Worm (Caenorhabditis elegans) whole organism, L2 larva: ENCODE measurements around the gene ztf-13.

Source experiments
- C34F6.9 ChIP-seq: fragments of 150-350 bp; optimal IDR thresholded peaks from 2 replicates; lab custom pipeline; 2014; ENCODE audit warnings: missing biosample characterization, missing genetic modification characterization
- F13H6.1 ChIP-seq: sonication (generic microtip); optimal IDR thresholded peaks from 2 replicates; lab custom pipeline; 2016; ENCODE audit warnings: missing genetic modification characterization, missing compliant biosample characterization
- R02D3.7 ChIP-seq: fragments of 150-350 bp; optimal IDR thresholded peaks from 2 replicates; lab custom pipeline; 2014; ENCODE audit warnings: missing biosample characterization, missing genetic modification characterization
- ZK546.5 ChIP-seq: sonication (generic microtip); optimal IDR thresholded peaks from 2 replicates; lab custom pipeline; 2017; ENCODE audit warnings: missing biosample characterization, missing genetic modification characterization
- alr-1 ChIP-seq: fragments of 150-350 bp; optimal IDR thresholded peaks from 2 replicates; lab custom pipeline; 2014; ENCODE audit warnings: missing biosample characterization, missing genetic modification characterization
- blmp-1 ChIP-seq: sonication (generic microtip); optimal IDR thresholded peaks from 2 replicates; lab custom pipeline; 2017; ENCODE audit warnings: missing genetic modification characterization, mild to moderate bottlenecking, missing compliant biosample characterization, antibody characterized with exemption, moderate library complexity; ENCODE audit not compliant: insufficient read depth
- ceh-82 ChIP-seq: fragments of 150-350 bp; optimal IDR thresholded peaks from 2 replicates; lab custom pipeline; 2014; ENCODE audit warnings: missing biosample characterization, missing genetic modification characterization
- crh-2 ChIP-seq: sonication (generic microtip); optimal IDR thresholded peaks from 2 replicates; lab custom pipeline; 2017; ENCODE audit warnings: missing biosample characterization, missing genetic modification characterization
- egl-27 ChIP-seq: sonication (generic microtip); optimal IDR thresholded peaks from 3 replicates; lab custom pipeline; 2017; ENCODE audit warnings: missing biosample characterization, missing genetic modification reagents, missing genetic modification characterization
- elt-3 ChIP-seq: sonication (generic microtip); optimal IDR thresholded peaks from 2 replicates; lab custom pipeline; 2017; ENCODE audit warnings: missing biosample characterization, missing genetic modification characterization
- fos-1 ChIP-seq: fragments of 150-350 bp; optimal IDR thresholded peaks from 2 replicates; lab custom pipeline; 2014; ENCODE audit warnings: missing biosample characterization, missing genetic modification characterization
- gmeb-1 ChIP-seq: fragments of 150-350 bp; optimal IDR thresholded peaks from 2 replicates; lab custom pipeline; 2014; ENCODE audit warnings: missing biosample characterization, missing genetic modification characterization
- lin-11 ChIP-seq: fragments of 150-350 bp; sonication (generic microtip); optimal IDR thresholded peaks from 2 replicates; lab custom pipeline; 2014; ENCODE audit warnings: missing biosample characterization, missing genetic modification characterization, inconsistent platforms, mixed read lengths
- lin-13 ChIP-seq: fragments of 150-350 bp; optimal IDR thresholded peaks from 2 replicates; lab custom pipeline; 2014; ENCODE audit warnings: missing biosample characterization, missing genetic modification reagents, missing genetic modification characterization
- lsy-2 ChIP-seq, 2 experiments: fragments of 150-350 bp in 1 of 2; sonication (generic microtip) in 1 of 2; optimal IDR thresholded peaks; 2 replicates each; lab custom pipeline; 2014 to 2017; ENCODE audit warnings: missing biosample characterization in 2 of 2, missing genetic modification characterization in 2 of 2
- mab-5 ChIP-seq: fragments of 150-350 bp; optimal IDR thresholded peaks from 2 replicates; lab custom pipeline; 2014; ENCODE audit warnings: missing biosample characterization, missing genetic modification characterization
- mbf-1 ChIP-seq: sonication (generic microtip); optimal IDR thresholded peaks from 2 replicates; lab custom pipeline; 2017; ENCODE audit warnings: missing biosample characterization, missing genetic modification characterization
- mdl-1 ChIP-seq, 2 experiments: fragments of 150-350 bp in 1 of 2; sonication (generic microtip) in 1 of 2; optimal IDR thresholded peaks; 2 replicates each; lab custom pipeline; 2017; ENCODE audit warnings: missing biosample characterization in 2 of 2, missing genetic modification characterization in 2 of 2
- nhr-10 ChIP-seq: sonication (generic microtip); optimal IDR thresholded peaks from 2 replicates; lab custom pipeline; 2017; ENCODE audit warnings: missing biosample characterization, missing genetic modification characterization
- nhr-11 ChIP-seq: fragments of 150-350 bp; optimal IDR thresholded peaks from 2 replicates; lab custom pipeline; 2014; ENCODE audit warnings: missing biosample characterization, missing genetic modification characterization
- nhr-12 ChIP-seq: fragments of 150-350 bp; optimal IDR thresholded peaks from 2 replicates; lab custom pipeline; 2014; ENCODE audit warnings: missing biosample characterization, missing genetic modification characterization
- nhr-129 ChIP-seq: fragments of 150-350 bp; optimal IDR thresholded peaks from 2 replicates; lab custom pipeline; 2014; ENCODE audit warnings: missing biosample characterization, missing genetic modification characterization
- nhr-21 ChIP-seq: fragments of 150-350 bp; optimal IDR thresholded peaks from 2 replicates; lab custom pipeline; 2014; ENCODE audit warnings: missing biosample characterization, missing genetic modification characterization
- nhr-23 ChIP-seq: fragments of 150-350 bp; optimal IDR thresholded peaks from 2 replicates; lab custom pipeline; 2014; ENCODE audit warnings: missing biosample characterization, missing genetic modification reagents, missing genetic modification characterization
- nhr-237 ChIP-seq: fragments of 150-350 bp; optimal IDR thresholded peaks from 2 replicates; lab custom pipeline; 2014; ENCODE audit warnings: missing biosample characterization, missing genetic modification characterization
- nhr-25 ChIP-seq: fragments of 150-350 bp; sonication (generic microtip); optimal IDR thresholded peaks from 3 replicates; lab custom pipeline; 2014; ENCODE audit warnings: missing biosample characterization, missing genetic modification characterization
- nhr-6 ChIP-seq: fragments of 150-350 bp; optimal IDR thresholded peaks from 2 replicates; lab custom pipeline; 2014; ENCODE audit warnings: missing biosample characterization, missing genetic modification characterization
- nhr-77 ChIP-seq: fragments of 150-350 bp; optimal IDR thresholded peaks from 2 replicates; lab custom pipeline; 2014; ENCODE audit warnings: missing biosample characterization, missing genetic modification characterization
- peb-1 ChIP-seq: fragments of 150-350 bp; optimal IDR thresholded peaks from 2 replicates; lab custom pipeline; 2014; ENCODE audit warnings: missing biosample characterization, missing genetic modification characterization
- sem-4 ChIP-seq: fragments of 150-350 bp; optimal IDR thresholded peaks from 2 replicates; lab custom pipeline; 2014; ENCODE audit warnings: missing biosample characterization, missing genetic modification reagents, missing genetic modification characterization
- sma-3 ChIP-seq: sonication (generic microtip); optimal IDR thresholded peaks from 2 replicates; lab custom pipeline; 2016; ENCODE audit warnings: missing genetic modification reagents, missing genetic modification characterization, missing compliant biosample characterization
- sma-9 ChIP-seq, 2 experiments: fragments of 150-350 bp in 1 of 2; sonication (generic microtip) in 1 of 2; optimal IDR thresholded peaks; 2 replicates each; lab custom pipeline; 2014 to 2016; ENCODE audit warnings: missing genetic modification characterization in 2 of 2, mild to moderate bottlenecking in 1 of 2, missing biosample characterization in 1 of 2, missing compliant biosample characterization in 1 of 2, missing genetic modification reagents in 1 of 2, moderate library complexity in 1 of 2
- snpc-4 ChIP-seq: fragments of 150-350 bp; optimal IDR thresholded peaks from 2 replicates; lab custom pipeline; 2014; ENCODE audit warnings: missing biosample characterization, missing genetic modification characterization
- unc-55 ChIP-seq: fragments of 150-350 bp; sonication (generic microtip); optimal IDR thresholded peaks from 3 replicates; lab custom pipeline; 2014; ENCODE audit warnings: missing biosample characterization, missing genetic modification reagents, missing genetic modification characterization
- ztf-1 ChIP-seq: fragments of 200-800 bp; sonication (Bioruptor generic); conservative IDR thresholded peaks from 2 replicates; pipeline ENCODE4 v1.3.6; 2022; ENCODE audit warnings: missing genetic modification characterization, missing compliant biosample characterization
- ztf-4 ChIP-seq: fragments of 150-350 bp; optimal IDR thresholded peaks from 2 replicates; lab custom pipeline; 2014; ENCODE audit warnings: missing biosample characterization, missing genetic modification characterization

ztf-13 gene

DNA sequence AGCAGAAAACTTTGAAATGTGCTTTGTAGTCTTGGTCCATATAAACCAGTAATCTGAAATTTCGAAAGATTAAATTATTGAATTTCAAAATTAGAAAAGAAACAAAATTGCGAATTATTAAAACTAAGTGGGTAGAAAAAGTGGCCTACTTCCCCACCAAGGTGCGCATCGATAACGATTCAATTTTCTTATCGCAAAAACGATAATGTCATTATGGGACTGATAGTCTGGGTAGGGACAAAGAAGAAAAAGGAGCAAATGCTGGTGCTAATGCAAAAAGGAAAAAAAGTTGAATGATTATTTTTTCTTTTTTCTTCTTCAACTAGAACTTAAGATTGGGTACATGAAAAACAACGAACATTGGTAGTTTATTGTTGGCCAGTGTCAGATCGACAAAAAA is 8.6 kb upstream of the ztf-13 start, which contains the start of gene gpcp-1:
Gene gpcp-1 (minus strand): TSS at position 53 of the 400 bp plus-strand sequence.
- peak; percentile 65 for TF ChIP-seq fos-1 (tag; lab: Kevin White, UChicago)
- TF ChIP-seq mab-5 (tag; lab: Kevin White, UChicago), result no peak
- TF ChIP-seq, all 48 proteins: peak for 1

DNA sequence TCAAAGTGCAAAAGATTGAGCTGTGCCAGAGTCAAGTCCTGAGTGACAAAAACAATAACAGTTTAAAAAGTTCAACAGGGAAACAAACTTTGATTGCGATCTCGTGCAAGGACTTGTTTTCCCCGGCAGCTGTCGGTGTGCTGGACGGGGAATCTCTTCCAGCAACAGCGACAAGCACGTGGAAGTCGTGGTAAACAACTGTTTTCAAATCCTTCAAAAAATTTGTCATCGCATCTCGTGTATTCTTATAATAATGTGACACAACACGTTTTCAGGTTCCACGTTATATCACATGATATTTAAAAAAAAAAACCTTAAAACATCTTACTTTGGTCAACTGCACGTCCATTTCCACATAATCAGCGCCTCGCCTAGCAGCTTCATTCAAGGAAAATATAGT is 6.6 kb upstream of the ztf-13 start:
- TF ChIP-seq nhr-10 (tag; lab: Kevin White, UChicago) (no peak), sma-9 (GFP tag; optimal IDR thresholded peaks at IDR 0.05; lab: Kevin White, UChicago) (peak; percentile 46), sma-9 (tag; optimal IDR thresholded peaks at IDR 0.05; lab: Kevin White, UChicago) (no peak), lsy-2 (tag; optimal IDR thresholded peaks at IDR 0.05; lab: Kevin White, UChicago) (peak in 1 of 2 experiments; percentile 37), F13H6.1 (peak; percentile 36), nhr-129 (tag; lab: Kevin White, UChicago) (peak; percentile 41), mdl-1 (tag; optimal IDR thresholded peaks at IDR 0.05; lab: Kevin White, UChicago) (peak; percentile 19 to 36), lin-13 (no peak), C34F6.9 (peak; percentile 29)

DNA sequence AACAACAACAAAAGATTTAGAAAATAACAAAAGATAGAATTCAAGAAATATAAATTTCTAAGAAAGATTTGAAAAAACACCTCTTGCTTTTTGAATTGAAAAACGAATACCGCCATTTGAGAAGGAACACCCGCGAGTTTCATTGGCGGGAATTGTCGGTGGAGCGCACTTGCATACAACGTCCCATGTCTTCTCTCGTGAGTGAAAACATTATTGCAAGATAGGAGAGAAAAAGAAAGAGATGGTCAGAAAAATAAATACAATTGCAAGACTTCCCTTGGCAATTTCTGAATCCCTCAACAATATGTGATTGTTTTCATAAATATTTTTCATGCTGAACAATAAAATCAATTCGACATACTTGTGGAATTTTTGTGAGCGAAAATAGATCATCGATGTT is 4.2 kb upstream of the ztf-13 start, which contains the start of gene K10B3.5:
Gene K10B3.5 (minus strand): TSS at position 343 of the 400 bp plus-strand sequence.
- TF ChIP-seq nhr-23 (tag; lab: Kevin White, UChicago) (no peak), lin-11 (tag; lab: Kevin White, UChicago) (peak; percentile 15), gmeb-1 (tag; lab: Kevin White, UChicago) (peak; percentile 61), peb-1 (no peak), elt-3 (tag; lab: Kevin White, UChicago) (no peak), sma-3 (GFP tag; lab: Kevin White, UChicago) (peak; percentile 44), sem-4 (tag; lab: Kevin White, UChicago) (peak; percentile 75), nhr-77 (tag; lab: Kevin White, UChicago) (no peak), fos-1 (tag; lab: Kevin White, UChicago) (peak; percentile 54), mdl-1 (tag; optimal IDR thresholded peaks at IDR 0.05; lab: Kevin White, UChicago) (peak in 1 of 2 experiments; percentile 1), egl-27 (no peak), unc-55 (GFP tag; lab: Kevin White, UChicago) (peak; percentile 62), lsy-2 (tag; optimal IDR thresholded peaks at IDR 0.05; lab: Kevin White, UChicago) (peak in 1 of 2 experiments; percentile 74), lin-13 (peak; percentile 51), C34F6.9 (peak; percentile 91), nhr-11 (tag; lab: Kevin White, UChicago) (no peak), F13H6.1 (peak; percentile 55), mab-5 (tag; lab: Kevin White, UChicago) (no peak), nhr-12 (tag; lab: Kevin White, UChicago) (no peak), ceh-82 (tag; lab: Kevin White, UChicago) (no peak), nhr-21 (tag; lab: Kevin White, UChicago) (peak; percentile 46), ztf-1 (no peak), nhr-6 (tag; lab: Kevin White, UChicago) (peak; percentile 1), nhr-129 (tag; lab: Kevin White, UChicago) (peak; percentile 72), crh-2 (tag; lab: Kevin White, UChicago) (peak; percentile 71), blmp-1 (tag; lab: Kevin White, UChicago) (no peak), R02D3.7 (tag; lab: Kevin White, UChicago) (no peak), alr-1 (tag; lab: Kevin White, UChicago) (no peak), mbf-1 (tag; lab: Kevin White, UChicago) (no peak), ztf-4 (tag; lab: Kevin White, UChicago) (no peak), nhr-25 (tag; lab: Kevin White, UChicago) (peak; percentile 74)

DNA sequence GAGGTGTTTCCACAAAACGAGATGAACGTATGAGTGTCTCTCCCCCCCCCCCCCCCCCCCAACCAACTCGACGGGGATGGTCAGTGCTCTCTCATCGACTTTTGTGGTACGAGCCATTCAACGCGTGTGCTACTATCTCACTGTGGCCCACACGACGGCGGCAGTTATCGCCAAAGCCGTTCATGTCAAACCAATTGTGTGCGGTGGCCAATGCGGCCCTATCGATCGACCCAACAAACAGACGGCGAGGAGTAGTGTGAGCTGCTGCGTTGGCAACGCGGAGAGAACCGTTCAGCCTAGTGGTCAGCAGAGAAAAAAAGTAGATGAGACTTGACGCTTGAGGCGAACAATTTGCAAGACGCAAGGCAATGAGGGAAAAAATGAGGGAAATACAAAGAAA is 842 bp upstream of the ztf-13 start:
- TF ChIP-seq lsy-2 (tag; optimal IDR thresholded peaks at IDR 0.05; lab: Kevin White, UChicago) (peak in 1 of 2 experiments; percentile 17), crh-2 (tag; lab: Kevin White, UChicago) (peak; percentile 52), mbf-1 (tag; lab: Kevin White, UChicago) (no peak), nhr-237 (tag; lab: Kevin White, UChicago) (no peak), nhr-12 (tag; lab: Kevin White, UChicago) (no peak), ZK546.5 (tag; lab: Kevin White, UChicago) (no peak), lin-11 (tag; lab: Kevin White, UChicago) (peak; percentile 20), nhr-129 (tag; lab: Kevin White, UChicago) (peak; percentile 22), C34F6.9 (peak; percentile 31), fos-1 (tag; lab: Kevin White, UChicago) (peak; percentile 15), snpc-4 (tag; lab: Kevin White, UChicago) (no peak)
